Worm (Caenorhabditis elegans): ENCODE measurements around the gene tra-1.

- TF ChIP-seq hlh-12 (tag; optimal IDR thresholded peaks at IDR 0.05) (no peak), nhr-120 (GFP tag; IDR thresholded peaks at IDR 0.05) (no peak), Y56A3A.18 (GFP tag; IDR thresholded peaks at IDR 0.05) (no peak), ztf-3 (GFP tag; optimal IDR thresholded peaks at IDR 0.05) (no peak), ama-1 (optimal IDR thresholded peaks at IDR 0.05) (no peak), ama-1 (GFP tag; optimal IDR thresholded peaks at IDR 0.05) (no peak), T26A5.8 (tag; optimal IDR thresholded peaks at IDR 0.05) (no peak), ztf-6 (GFP tag; IDR thresholded peaks at IDR 0.05) (no peak), mel-28 (tag; optimal IDR thresholded peaks at IDR 0.05; ENCODE audit: borderline replicate concordance) (no peak)
Observed at ce11 chrIII:11206875-11207274, 11.9 kb upstream of the tra-1 start.

Measured in whole organism, young adult.